Fruit fly (Drosophila melanogaster) whole organism, embryonic: ENCODE results near the gene Ctr9.

Experiments
- ATbp ChIP-seq: fragments of 200-800 bp; sonication (Bioruptor generic); optimal IDR thresholded peaks from 2 replicates; lab custom pipeline; 2017; ENCODE audit warnings: missing biosample characterization, mild to moderate bottlenecking, missing genetic modification characterization, missing genetic modification reagents
- Atf-2 ChIP-seq: fragments of 200-800 bp; sonication (Bioruptor generic); optimal IDR thresholded peaks from 2 replicates; lab custom pipeline; 2016; ENCODE audit warnings: missing biosample characterization, missing genetic modification characterization
- Atf3 ChIP-seq: fragments of 200-800 bp; sonication (Bioruptor generic); optimal IDR thresholded peaks from 3 replicates; lab custom pipeline; 2016; ENCODE audit warnings: missing biosample characterization, missing genetic modification characterization
- Awh ChIP-seq: fragments of 200-800 bp; sonication (Bioruptor generic); IDR thresholded peaks from 2 replicates; pipeline ENCODE4, ENCODE4 v1.3.6; 2022; ENCODE audit warnings: missing biosample characterization, missing genetic modification characterization
- B-H1 ChIP-seq: fragments of 200-800 bp; sonication (Bioruptor generic); IDR thresholded peaks from 3 replicates; pipeline ENCODE4 v1.3.6; 2022; ENCODE audit warnings: missing biosample characterization, missing genetic modification characterization
- B-H2 ChIP-seq: fragments of 200-800 bp; sonication (Bioruptor generic); optimal IDR thresholded peaks from 2 replicates; lab custom pipeline; 2018; ENCODE audit warnings: missing biosample characterization, mild to moderate bottlenecking, missing genetic modification characterization
- CG11093 ChIP-seq: fragments of 200-800 bp; sonication (Bioruptor generic); IDR thresholded peaks from 3 replicates; pipeline ENCODE4 v1.3.6; 2022; ENCODE audit warnings: missing biosample characterization, missing genetic modification characterization
- CG11247 ChIP-seq: fragments of 200-800 bp; sonication (Bioruptor generic); IDR thresholded peaks from 2 replicates; pipeline ENCODE4 v1.3.6; 2022; ENCODE audit warnings: missing biosample characterization, missing genetic modification characterization
- CG11398 ChIP-seq: fragments of 200-800 bp; sonication (Bioruptor generic); optimal IDR thresholded peaks from 2 replicates; lab custom pipeline; 2016; ENCODE audit warnings: missing biosample characterization, missing genetic modification characterization
- CG12155 ChIP-seq: fragments of 200-800 bp; sonication (Bioruptor generic); optimal IDR thresholded peaks from 3 replicates; lab custom pipeline; 2016; ENCODE audit warnings: missing biosample characterization, missing genetic modification characterization
- CG12744 ChIP-seq: fragments of 200-800 bp; sonication (Bioruptor generic); optimal IDR thresholded peaks from 2 replicates; lab custom pipeline; 2016; ENCODE audit warnings: missing biosample characterization, missing genetic modification characterization
- CG14710 ChIP-seq: fragments of 200-800 bp; sonication (Bioruptor generic); optimal IDR thresholded peaks from 3 replicates; lab custom pipeline; 2019; ENCODE audit warnings: missing biosample characterization, mild to moderate bottlenecking, missing genetic modification characterization, moderate library complexity
- CG15601 ChIP-seq: fragments of 200-800 bp; sonication (Bioruptor generic); optimal IDR thresholded peaks from 3 replicates; lab custom pipeline; 2019; ENCODE audit warnings: missing biosample characterization, mild to moderate bottlenecking, missing genetic modification characterization, moderate library complexity
- CG16779 ChIP-seq: fragments of 200-800 bp; sonication (Bioruptor generic); IDR thresholded peaks from 2 replicates; pipeline ENCODE4 v1.3.6; 2022; ENCODE audit warnings: missing biosample characterization, missing genetic modification characterization
- CG17328 ChIP-seq: fragments of 200-800 bp; sonication (Bioruptor generic); IDR thresholded peaks from 2 replicates; pipeline ENCODE4 v1.3.6; 2022; ENCODE audit warnings: missing biosample characterization, missing genetic modification characterization
- CG17912 ChIP-seq: fragments of 200-800 bp; sonication (Bioruptor generic); optimal IDR thresholded peaks from 2 replicates; lab custom pipeline; 2018; ENCODE audit warnings: missing biosample characterization, mild to moderate bottlenecking, missing genetic modification characterization
- CG18262 ChIP-seq: fragments of 200-800 bp; optimal IDR thresholded peaks from 3 replicates; lab custom pipeline; 2019; ENCODE audit warnings: missing biosample characterization, mild to moderate bottlenecking, missing genetic modification characterization, moderate library complexity
- CG18764 ChIP-seq: fragments of 200-800 bp; sonication (Bioruptor generic); optimal IDR thresholded peaks from 3 replicates; lab custom pipeline; 2016; ENCODE audit warnings: missing biosample characterization, missing genetic modification characterization
- CG2678 ChIP-seq: fragments of 200-800 bp; sonication (Bioruptor generic); optimal IDR thresholded peaks from 3 replicates; lab custom pipeline; 2019; ENCODE audit warnings: missing biosample characterization, mild to moderate bottlenecking, missing genetic modification characterization, moderate library complexity
- CG33557 ChIP-seq: fragments of 200-800 bp; sonication (Bioruptor generic); optimal IDR thresholded peaks from 2 replicates; lab custom pipeline; 2019; ENCODE audit warnings: missing biosample characterization, mild to moderate bottlenecking, missing genetic modification characterization, moderate library complexity
- CG4328 ChIP-seq: fragments of 200-800 bp; sonication (Bioruptor generic); optimal IDR thresholded peaks from 3 replicates; lab custom pipeline; 2017; ENCODE audit warnings: missing biosample characterization, missing genetic modification reagents, missing genetic modification characterization
- CG6254 ChIP-seq: fragments of 200-800 bp; sonication (Bioruptor generic); optimal IDR thresholded peaks from 3 replicates; lab custom pipeline; 2017; ENCODE audit warnings: mild to moderate bottlenecking, missing biosample characterization, missing genetic modification reagents, missing genetic modification characterization
- CG6813 ChIP-seq: fragments of 200-800 bp; sonication (Bioruptor generic); optimal IDR thresholded peaks from 2 replicates; lab custom pipeline; 2017; ENCODE audit warnings: missing biosample characterization, missing genetic modification characterization, mild to moderate bottlenecking, moderate library complexity, missing genetic modification reagents
- CG7372 ChIP-seq: fragments of 200-800 bp; sonication (Bioruptor generic); IDR thresholded peaks from 2 replicates; pipeline ENCODE4 v1.3.6; 2022; ENCODE audit warnings: missing biosample characterization, missing genetic modification characterization
- CG9876 ChIP-seq: fragments of 200-800 bp; sonication (Bioruptor generic); optimal IDR thresholded peaks from 2 replicates; lab custom pipeline; 2016; ENCODE audit warnings: missing biosample characterization, missing genetic modification characterization
- Doc3 ChIP-seq: fragments of 200-800 bp; sonication (Bioruptor generic); IDR thresholded peaks from 3 replicates; pipeline ENCODE4 v1.3.6; 2022; ENCODE audit warnings: missing biosample characterization, missing genetic modification characterization; ENCODE audit not compliant: partially characterized antibody
- Ets65A ChIP-seq: fragments of 200-800 bp; sonication (Bioruptor generic); peaks from one replicate; lab custom pipeline; 2016; ENCODE audit warnings: missing biosample characterization, missing genetic modification characterization
- Fer3 ChIP-seq: fragments of 200-800 bp; sonication (Bioruptor generic); optimal IDR thresholded peaks from 2 replicates; lab custom pipeline; 2018; ENCODE audit warnings: missing biosample characterization, mild to moderate bottlenecking, missing genetic modification characterization, moderate library complexity
- HLHmδ ChIP-seq: fragments of 200-800 bp; sonication (Bioruptor generic); optimal IDR thresholded peaks from 2 replicates; lab custom pipeline; 2018; ENCODE audit warnings: missing biosample characterization, mild to moderate bottlenecking, missing genetic modification characterization, moderate library complexity
- Hr51 ChIP-seq, 2 experiments: fragments of 200-800 bp; sonication (Bioruptor generic); optimal IDR thresholded peaks; 2 replicates in 1 of 2; 3 replicates in 1 of 2; lab custom pipeline; 2016 to 2018; ENCODE audit warnings: missing biosample characterization in 2 of 2, missing genetic modification characterization in 2 of 2, mild to moderate bottlenecking in 1 of 2, moderate library complexity in 1 of 2
- Neu2 ChIP-seq: fragments of 200-800 bp; sonication (Bioruptor generic); optimal IDR thresholded peaks from 3 replicates; lab custom pipeline; 2016; ENCODE audit warnings: missing biosample characterization, missing genetic modification characterization, borderline replicate concordance
- Tbp ChIP-seq: fragments of >200 bp; optimal IDR thresholded peaks from 2 replicates; lab custom pipeline; 2018; ENCODE audit warnings: missing biosample characterization, missing genetic modification characterization
- bsh ChIP-seq, 2 experiments: fragments of 200-800 bp; sonication (Bioruptor generic); optimal IDR thresholded peaks; 2 replicates each; lab custom pipeline; 2017 to 2018; ENCODE audit warnings: mild to moderate bottlenecking in 2 of 2, missing biosample characterization in 2 of 2, missing genetic modification characterization in 2 of 2, moderate library complexity in 1 of 2
- caup ChIP-seq: fragments of 200-800 bp; sonication (Bioruptor generic); optimal IDR thresholded peaks from 3 replicates; lab custom pipeline; 2017; ENCODE audit warnings: missing biosample characterization, mild to moderate bottlenecking, missing genetic modification characterization, moderate library complexity; ENCODE audit not compliant: severe bottlenecking
- chm ChIP-seq: fragments of 200-800 bp; sonication (Bioruptor generic); IDR thresholded peaks from 2 replicates; pipeline ENCODE4 v1.3.6; 2022; ENCODE audit warnings: missing biosample characterization, missing genetic modification characterization
- croc ChIP-seq: fragments of 200-800 bp; sonication (Bioruptor generic); conservative IDR thresholded peaks from 3 replicates; pipeline ENCODE4 v1.3.6; 2022; ENCODE audit warnings: missing biosample characterization, missing genetic modification characterization
- eve ChIP-seq, 2 experiments: fragments of >200 bp; optimal IDR thresholded peaks; 2 replicates each; lab custom pipeline; 2017; ENCODE audit warnings: missing biosample characterization in 2 of 2, missing genetic modification characterization in 2 of 2
- gfzf ChIP-seq: fragments of 200-800 bp; sonication (Bioruptor generic); optimal IDR thresholded peaks from 2 replicates; lab custom pipeline; 2016; ENCODE audit warnings: missing biosample characterization, mild to moderate bottlenecking, missing genetic modification characterization, moderate library complexity
- hbn ChIP-seq: fragments of 200-800 bp; sonication (Bioruptor generic); IDR thresholded peaks from 2 replicates; pipeline ENCODE4 v1.3.6; 2022; ENCODE audit warnings: missing biosample characterization, missing genetic modification characterization; ENCODE audit not compliant: partially characterized antibody
- knrl ChIP-seq: fragments of 200-800 bp; sonication (Bioruptor generic); IDR thresholded peaks from 3 replicates; pipeline ENCODE4 v1.3.6; 2022; ENCODE audit warnings: missing biosample characterization, missing genetic modification characterization; ENCODE audit not compliant: partially characterized antibody
- lab ChIP-seq: fragments of 200-800 bp; sonication (Bioruptor generic); optimal IDR thresholded peaks from 3 replicates; lab custom pipeline; 2017; ENCODE audit warnings: missing biosample characterization, missing genetic modification characterization, mild to moderate bottlenecking, moderate library complexity, missing genetic modification reagents
- lilli ChIP-seq: fragments of 200-800 bp; sonication (Bioruptor generic); optimal IDR thresholded peaks from 3 replicates; lab custom pipeline; 2016; ENCODE audit warnings: missing biosample characterization, missing genetic modification characterization
- lmd ChIP-seq: fragments of 200-800 bp; sonication (Bioruptor generic); IDR thresholded peaks from 2 replicates; pipeline ENCODE4 v1.3.6; 2022; ENCODE audit warnings: missing biosample characterization, missing genetic modification characterization
- org-1 ChIP-seq: fragments of 200-800 bp; sonication (Bioruptor generic); optimal IDR thresholded peaks from 2 replicates; lab custom pipeline; 2017; ENCODE audit warnings: missing biosample characterization, missing genetic modification characterization
- sisA ChIP-seq: fragments of 200-800 bp; sonication (Bioruptor generic); IDR thresholded peaks from 2 replicates; pipeline ENCODE4 v1.3.6; 2022; ENCODE audit warnings: missing biosample characterization, missing genetic modification characterization
- ssp ChIP-seq: fragments of 200-800 bp; sonication (Bioruptor generic); IDR thresholded peaks from 2 replicates; pipeline ENCODE4 v1.3.6; 2022; ENCODE audit warnings: missing biosample characterization, missing genetic modification characterization
- stc ChIP-seq: fragments of 200-800 bp; sonication (Bioruptor generic); IDR thresholded peaks from 2 replicates; pipeline ENCODE4 v1.3.6; 2022; ENCODE audit warnings: missing biosample characterization, missing genetic modification characterization
- ttk ChIP-seq: fragments of 200-800 bp; sonication (Bioruptor generic); IDR thresholded peaks from 2 replicates; pipeline ENCODE4 v2.1.2; 2022; ENCODE audit warnings: missing biosample characterization, missing genetic modification characterization
- zen2 ChIP-seq: fragments of 200-800 bp; sonication (Bioruptor generic); IDR thresholded peaks from 3 replicates; pipeline ENCODE4 v1.3.6; 2022; ENCODE audit warnings: missing biosample characterization, missing genetic modification characterization; ENCODE audit not compliant: partially characterized antibody
- zfh1 ChIP-seq: fragments of 200-800 bp; sonication (Bioruptor generic); IDR thresholded peaks from 3 replicates; pipeline ENCODE4 v1.3.6; 2022; ENCODE audit warnings: missing biosample characterization, missing genetic modification characterization

The Ctr9 gene

DNA sequence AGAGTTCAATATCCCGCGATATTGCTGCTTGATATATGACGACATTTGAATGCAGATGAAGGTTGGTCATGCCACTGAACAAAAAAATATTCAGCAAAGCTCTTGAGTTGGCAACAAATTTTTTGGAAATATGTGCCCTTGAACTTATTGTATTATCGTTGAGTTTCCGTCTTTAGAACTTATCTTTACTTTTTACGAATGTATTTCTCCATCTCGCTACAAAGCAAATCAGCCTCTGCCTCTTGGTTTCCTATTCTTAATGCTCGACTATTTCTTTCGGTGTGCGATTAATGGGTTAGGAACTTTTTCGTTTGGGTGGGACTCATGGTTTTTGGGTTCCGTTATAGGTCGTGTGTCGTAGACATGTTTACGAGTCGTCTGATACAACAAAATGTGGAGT is 16.1 kb downstream of the Ctr9 start (continued):
- TF ChIP-seq zfh1 (peak; percentile 59; the same call in 1 of the 3 replicates), Hr51 (GFP tag; optimal IDR thresholded peaks at IDR 0.05; lab: Kevin White, UChicago) (peak in 1 of 2 experiments; percentile 59), Atf3 (GFP tag; lab: Kevin White, UChicago) (peak; percentile 77), CG6813 (GFP tag; lab: Kevin White, UChicago) (peak; percentile 59), Neu2 (GFP tag; lab: Kevin White, UChicago) (no peak), CG17328 (GFP tag; lab: Robert Waterston, UW) (peak; percentile 84), CG12155 (GFP tag; lab: Kevin White, UChicago) (peak; percentile 50), CG11247 (GFP tag; lab: Robert Waterston, UW) (no peak), lab (GFP tag; lab: Kevin White, UChicago) (peak; percentile 34), CG12744 (GFP tag; lab: Kevin White, UChicago) (no peak), Fer3 (tag; lab: Kevin White, UChicago) (peak; percentile 40), CG18764 (peak; percentile 50), croc (GFP tag; lab: Robert Waterston, UW) (peak; percentile 71), sisA (GFP tag; lab: Robert Waterston, UW) (peak; percentile 74), zen2 (no peak), B-H1 (GFP tag; lab: Robert Waterston, UW) (peak; percentile 60), Awh (GFP tag; lab: Robert Waterston, UW) (no peak), knrl (no peak), Tbp (no peak), CG9876 (GFP tag; lab: Kevin White, UChicago) (peak; percentile 30), Atf-2 (peak; percentile 57), CG17912 (GFP tag; lab: Kevin White, UChicago) (no peak), CG4328 (GFP tag; lab: Kevin White, UChicago) (peak; percentile 10), gfzf (no peak), Doc3 (no peak), Ets65A (GFP tag; lab: Kevin White, UChicago) (peak; percentile 94), CG33557 (GFP tag; lab: Kevin White, UChicago) (peak; percentile 88), CG7372 (GFP tag; lab: Robert Waterston, UW) (peak; percentile 46; the same call in 1 of the 2 replicates), CG11093 (GFP tag; lab: Robert Waterston, UW) (0 out of 3 replicates have a peak, but pooled peaks have one; percentile 40), ttk (GFP tag; lab: Robert Waterston, UW) (peak; percentile 32; the same call in 1 of the 2 replicates), HLHmδ (no peak), CG2678 (tag; lab: Kevin White, UChicago) (peak; percentile 76), caup (GFP tag; lab: Kevin White, UChicago) (peak; percentile 24), chm (peak; percentile 54; the same call in 1 of the 2 replicates), ssp (peak; percentile 59), lmd (GFP tag; lab: Robert Waterston, UW) (peak; percentile 55), bsh (GFP tag; optimal IDR thresholded peaks at IDR 0.05; lab: Kevin White, UChicago) (peak in 1 of 2 experiments; percentile 95), CG11398 (GFP tag; lab: Kevin White, UChicago) (peak; percentile 43), hbn (no peak), eve (GFP tag; optimal IDR thresholded peaks at IDR 0.05; lab: Kevin White, UChicago) (no peak), CG6254 (GFP tag; lab: Kevin White, UChicago) (peak; percentile 69), org-1 (GFP tag; lab: Kevin White, UChicago) (peak; percentile 37), CG15601 (peak; percentile 90), CG14710 (tag; lab: Kevin White, UChicago) (peak; percentile 84), stc (GFP tag; lab: Robert Waterston, UW) (peak; percentile 51; the same call in 1 of the 2 replicates), ATbp (GFP tag; lab: Kevin White, UChicago) (peak; percentile 49), B-H2 (GFP tag; lab: Kevin White, UChicago) (no peak), CG16779 (GFP tag; lab: Robert Waterston, UW) (no peak), lilli (GFP tag; lab: Kevin White, UChicago) (peak; percentile 68), CG18262 (tag; lab: Kevin White, UChicago) (peak; percentile 85)
